Fruit fly (Drosophila melanogaster) Kc167 (cell line): Measurements from ENCODE around the gene CG32305.

Source experiments
- Sin3A ChIP-seq: fragments of >200 bp; optimal IDR thresholded peaks from 2 replicates; lab custom pipeline; 2018; ENCODE audit warnings: missing external identifiers
- h ChIP-seq: fragments of >200 bp; optimal IDR thresholded peaks from 3 replicates; lab custom pipeline; 2018; ENCODE audit warnings: missing external identifiers
- ttk ChIP-seq: sonication (Bioruptor generic); optimal IDR thresholded peaks from 2 replicates; lab custom pipeline; 2017; ENCODE audit warnings: missing external identifiers

- TF ChIP-seq h (lab: Kevin White, UChicago) = no peak
- TF ChIP-seq Sin3A (lab: Kevin White, UChicago) = no peak
- no peak for TF ChIP-seq ttk (lab: Kevin White, UChicago)
Observed at dm6 chr3L:2229172-2229696, 19.2 kb upstream of the CG32305 start, which contains the start of gene Oseg2.
